Fruit fly (Drosophila melanogaster): ENCODE measurements around the gene tgy.
A peak's percentile ranks its signal among the peaks of the same experiment; 100 is the strongest.

tgy gene

DNA sequence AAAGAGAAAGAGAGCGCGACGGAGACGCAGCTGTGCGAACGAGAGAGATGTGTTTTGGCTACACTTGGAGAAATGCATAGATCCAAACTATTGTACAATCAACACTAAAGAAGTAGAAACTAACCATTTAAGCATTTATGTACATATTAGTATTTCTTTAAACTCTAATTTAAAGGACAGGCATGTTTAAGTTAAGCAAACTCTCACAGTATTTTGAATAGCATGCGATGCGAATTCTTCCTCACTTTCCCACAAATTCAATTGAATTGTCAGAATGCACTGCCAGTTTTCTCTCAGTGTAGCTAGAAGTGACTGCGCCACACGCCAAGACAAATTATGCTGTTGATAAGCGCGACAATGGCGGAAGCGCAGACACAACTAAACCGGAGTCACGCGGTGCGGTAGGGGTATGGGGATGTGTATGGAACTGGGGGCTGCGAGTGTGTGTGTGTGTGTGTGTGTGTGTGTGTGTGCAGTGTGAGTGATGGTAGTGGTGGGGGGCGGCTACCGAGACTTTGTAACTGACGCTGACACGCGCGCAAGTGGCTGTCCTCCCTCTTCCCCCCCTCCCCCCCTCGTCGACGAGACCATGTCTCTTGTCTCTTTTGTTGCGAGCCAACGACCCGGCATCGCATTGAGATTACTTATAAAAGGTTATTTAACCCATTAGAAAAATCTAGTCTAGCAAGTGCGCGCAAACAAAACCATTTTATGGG, 20.1 kb downstream of the tgy start (continued):
- TF ChIP-seq CG17385 (GFP tag; optimal IDR thresholded peaks at IDR 0.05) = peak; percentile 39
- peak; percentile 11; the same call in 1 of the 2 replicates for TF ChIP-seq sob (GFP tag; IDR thresholded peaks at IDR 0.05)
- peak; percentile 7 for TF ChIP-seq Nf-YC (tag; optimal IDR thresholded peaks at IDR 0.05)
- peak; percentile 68 for TF ChIP-seq CG7839 (tag; optimal IDR thresholded peaks at IDR 0.05)
- TF ChIP-seq CG12769 (tag; optimal IDR thresholded peaks at IDR 0.05) = peak; percentile 38
- peak; percentile 82 for TF ChIP-seq Med (GFP tag)
- no peak for TF ChIP-seq aop (GFP tag; IDR thresholded peaks at IDR 0.05)
- no peak for TF ChIP-seq hkb (optimal IDR thresholded peaks at IDR 0.05)
- TF ChIP-seq hkb (GFP tag; IDR thresholded peaks at IDR 0.05) = peak; percentile 38; the same call in 1 of the 2 replicates
- TF ChIP-seq br (optimal IDR thresholded peaks at IDR 0.05) = no peak
- TF ChIP-seq bsh (GFP tag; optimal IDR thresholded peaks at IDR 0.05) = peak in 1 of 2 experiments; percentile 36
- peak; percentile 29 for TF ChIP-seq CG12391 (tag; optimal IDR thresholded peaks at IDR 0.05)
- no peak for TF ChIP-seq CG12071 (GFP tag; optimal IDR thresholded peaks at IDR 0.05)
- peak; percentile 23 for TF ChIP-seq tap (tag; optimal IDR thresholded peaks at IDR 0.05)
- TF ChIP-seq Fer2 (tag; optimal IDR thresholded peaks at IDR 0.05) = no peak
- TF ChIP-seq Oli (tag; optimal IDR thresholded peaks at IDR 0.05) = peak; percentile 59
- peak; percentile 1 for TF ChIP-seq CG12219 (GFP tag; optimal IDR thresholded peaks at IDR 0.05)
- peak; percentile 58 for TF ChIP-seq CG2120 (GFP tag; optimal IDR thresholded peaks at IDR 0.05)
- TF ChIP-seq grau (tag; optimal IDR thresholded peaks at IDR 0.05) = peak; percentile 56
- peak; percentile 55 for TF ChIP-seq CG17361 (GFP tag; IDR thresholded peaks at IDR 0.05)
- peak; percentile 31 for TF ChIP-seq Hr3 (GFP tag; optimal IDR thresholded peaks at IDR 0.05)
- TF ChIP-seq Hand (GFP tag; optimal IDR thresholded peaks at IDR 0.05) = peak; percentile 5
- no peak for TF ChIP-seq NK7.1 (GFP tag; optimal IDR thresholded peaks at IDR 0.05)
- no peak for TF ChIP-seq pan (optimal IDR thresholded peaks at IDR 0.05)
- peak in 1 of 2 experiments; percentile 57 for TF ChIP-seq pan (GFP tag; optimal IDR thresholded peaks at IDR 0.05 in 1 of 2, IDR thresholded peaks at IDR 0.05 in 1 of 2)
- peak; percentile 18 for TF ChIP-seq chn (GFP tag; optimal IDR thresholded peaks at IDR 0.05)
- TF ChIP-seq Sox100B (GFP tag; optimal IDR thresholded peaks at IDR 0.05) = peak; percentile 43
- TF ChIP-seq CG8281 (tag; optimal IDR thresholded peaks at IDR 0.05) = peak; percentile 4
- 0 out of 3 replicates have a peak, but pooled peaks have one; percentile 22 for TF ChIP-seq CG7357 (GFP tag; IDR thresholded peaks at IDR 0.05)
- TF ChIP-seq CG9215 (GFP tag; IDR thresholded peaks at IDR 0.05) = peak; percentile 26; the same call in 1 of the 2 replicates
- TF ChIP-seq E2f1 (GFP tag; IDR thresholded peaks at IDR 0.05) = peak; percentile 32; the same call in 1 of the 2 replicates
- peak; percentile 49 for TF ChIP-seq HHEX (GFP tag; optimal IDR thresholded peaks at IDR 0.05)
- peak; percentile 37 for TF ChIP-seq Xbp1 (GFP tag; optimal IDR thresholded peaks at IDR 0.05)
- TF ChIP-seq Sox102F (GFP tag; optimal IDR thresholded peaks at IDR 0.05) = peak; percentile 48
- TF ChIP-seq Jarid2 (GFP tag; optimal IDR thresholded peaks at IDR 0.05) = peak; percentile 14
- TF ChIP-seq run (tag; optimal IDR thresholded peaks at IDR 0.05) = no peak
- no peak for TF ChIP-seq CG14860 (GFP tag; IDR thresholded peaks at IDR 0.05; ENCODE audit: partially characterized antibody)
- TF ChIP-seq chif (GFP tag; optimal IDR thresholded peaks at IDR 0.05) = peak in 1 of 2 experiments; percentile 21
- TF ChIP-seq Pdp1 (GFP tag; optimal IDR thresholded peaks at IDR 0.05) = peak in 1 of 2 experiments; percentile 30
- peak; percentile 42 for TF ChIP-seq PHDP (tag; optimal IDR thresholded peaks at IDR 0.05)
- peak; percentile 16 for TF ChIP-seq CG1233 (GFP tag; optimal IDR thresholded peaks at IDR 0.05)
- TF ChIP-seq crol (GFP tag; IDR thresholded peaks at IDR 0.05) = peak; percentile 70
- peak; percentile 52 for TF ChIP-seq CG30403 (GFP tag; optimal IDR thresholded peaks at IDR 0.05)
- peak; percentile 24 for TF ChIP-seq ATbp (GFP tag; optimal IDR thresholded peaks at IDR 0.05)
- no peak for TF ChIP-seq Dip2 (GFP tag; IDR thresholded peaks at IDR 0.05)
- TF ChIP-seq CG18599 (GFP tag; optimal IDR thresholded peaks at IDR 0.05) = peak; percentile 65
- TF ChIP-seq shn (GFP tag; optimal IDR thresholded peaks at IDR 0.05) = peak; percentile 17
- TF ChIP-seq slbo (GFP tag; IDR thresholded peaks at IDR 0.05) = 0 out of 2 replicates have a peak, but pooled peaks have one; percentile 27
